Worm (Caenorhabditis elegans) whole organism, L1 larva: ENCODE results near the gene F38A5.6.

ENCODE experiments used
- C16A3.4 ChIP-seq: fragments of 150-350 bp; optimal IDR thresholded peaks from 2 replicates; lab custom pipeline; 2014; ENCODE audit warnings: missing biosample characterization, missing genetic modification characterization
- F16B12.6 ChIP-seq: fragments of 150-350 bp; optimal IDR thresholded peaks from 2 replicates; lab custom pipeline; 2014; ENCODE audit warnings: missing biosample characterization, missing genetic modification characterization
- elt-2 ChIP-seq: sonication (generic microtip); optimal IDR thresholded peaks from 2 replicates; lab custom pipeline; 2016; ENCODE audit warnings: missing genetic modification characterization, mild to moderate bottlenecking, inconsistent platforms, missing compliant biosample characterization, missing genetic modification reagents
- ets-5 ChIP-seq: fragments of 200-800 bp; sonication (Bioruptor generic); IDR thresholded peaks from 2 replicates; pipeline ENCODE4 v1.3.6; 2022; ENCODE audit warnings: missing genetic modification characterization, missing compliant biosample characterization
- lin-15B ChIP-seq: fragments of 150-350 bp; sonication (generic microtip); optimal IDR thresholded peaks from 3 replicates; lab custom pipeline; 2014; ENCODE audit warnings: missing biosample characterization, missing genetic modification characterization
- lin-39 ChIP-seq: fragments of 150-350 bp; optimal IDR thresholded peaks from 2 replicates; lab custom pipeline; 2014; ENCODE audit warnings: missing biosample characterization, missing genetic modification reagents, missing genetic modification characterization
- pag-3 ChIP-seq: sonication (generic microtip); optimal IDR thresholded peaks from 2 replicates; lab custom pipeline; 2017; ENCODE audit warnings: missing genetic modification characterization, mild to moderate bottlenecking, missing compliant biosample characterization, antibody characterized with exemption, borderline replicate concordance; ENCODE audit not compliant: insufficient read depth
- rnt-1 ChIP-seq: sonication (generic microtip); optimal IDR thresholded peaks from 2 replicates; lab custom pipeline; 2016; ENCODE audit warnings: mild to moderate bottlenecking, missing genetic modification characterization, moderate library complexity, missing compliant biosample characterization
- skn-1 ChIP-seq: fragments of 150-350 bp; optimal IDR thresholded peaks from 2 replicates; lab custom pipeline; 2014; ENCODE audit warnings: missing biosample characterization, missing genetic modification characterization
- snpc-4 ChIP-seq: fragments of 150-350 bp; optimal IDR thresholded peaks from 2 replicates; lab custom pipeline; 2014; ENCODE audit warnings: missing biosample characterization, missing genetic modification characterization

- TF ChIP-seq C16A3.4 (tag; lab: Kevin White, UChicago): no peak
- no peak for TF ChIP-seq lin-15B (tag; lab: Kevin White, UChicago)
- TF ChIP-seq skn-1 (tag; lab: Kevin White, UChicago): no peak
- TF ChIP-seq lin-39: no peak
- no peak for TF ChIP-seq snpc-4 (tag; lab: Kevin White, UChicago)
- no peak for TF ChIP-seq elt-2
- TF ChIP-seq F16B12.6 (tag; lab: Kevin White, UChicago): no peak
- TF ChIP-seq ets-5 (GFP tag; lab: Robert Waterston, UW): no peak
- no peak for TF ChIP-seq pag-3 (tag; lab: Kevin White, UChicago)
- TF ChIP-seq rnt-1 (tag; lab: Kevin White, UChicago): no peak
Measured at ce11 chrIV:6562039-6562438, 35.2 kb downstream of the F38A5.6 start.
